Worm (Caenorhabditis elegans) whole organism, midembryonic: Measurements from ENCODE around the gene F09C6.12.

Experiments
- T22C8.4 ChIP-seq: fragments of 200-800 bp; sonication (Bioruptor generic); IDR thresholded peaks from 2 replicates; pipeline ENCODE4 v1.3.6; 2022; ENCODE audit warnings: missing genetic modification characterization, missing compliant biosample characterization
- cog-1 ChIP-seq: sonication (generic microtip); optimal IDR thresholded peaks from 2 replicates; lab custom pipeline; 2016; ENCODE audit warnings: missing genetic modification characterization, missing compliant biosample characterization
- flt-1 ChIP-seq: fragments of 200-800 bp; sonication (Bioruptor generic); IDR thresholded peaks from 2 replicates; pipeline ENCODE4 v1.3.6; 2022; ENCODE audit warnings: missing genetic modification characterization, missing compliant biosample characterization
- klf-2 ChIP-seq: fragments of 200-800 bp; sonication (Bioruptor generic); conservative IDR thresholded peaks from 2 replicates; pipeline ENCODE4 v1.3.6; 2022; ENCODE audit warnings: missing genetic modification reagents, missing genetic modification characterization, missing compliant biosample characterization
- med-1 ChIP-seq: sonication (generic microtip); optimal IDR thresholded peaks from 2 replicates; lab custom pipeline; 2017; ENCODE audit warnings: missing genetic modification characterization, mild to moderate bottlenecking, missing compliant biosample characterization, antibody characterized with exemption, missing genetic modification reagents; ENCODE audit not compliant: insufficient read depth
- ref-1 ChIP-seq: fragments of 200-800 bp; sonication (Bioruptor generic); conservative IDR thresholded peaks from 2 replicates; pipeline ENCODE4 v1.3.6; 2022; ENCODE audit warnings: missing genetic modification reagents, missing genetic modification characterization, missing compliant biosample characterization
- tab-1 ChIP-seq: fragments of 200-800 bp; sonication (Bioruptor generic); IDR thresholded peaks from 2 replicates; pipeline ENCODE4 v1.3.6; 2022; ENCODE audit warnings: missing genetic modification characterization, missing compliant biosample characterization
- ztf-23 ChIP-seq: fragments of 200-800 bp; sonication (Bioruptor generic); IDR thresholded peaks from 2 replicates; pipeline ENCODE4 v1.3.6; 2022; ENCODE audit warnings: missing genetic modification reagents, missing genetic modification characterization, missing compliant biosample characterization
- ztf-29 ChIP-seq: fragments of 200-800 bp; sonication (Bioruptor generic); IDR thresholded peaks from 2 replicates; pipeline ENCODE4 v1.3.6; 2022; ENCODE audit warnings: missing genetic modification reagents, missing genetic modification characterization, missing compliant biosample characterization

The F09C6.12 gene

ce11 chrV:16852002-16852401 lies 30.7 kb upstream of the F09C6.12 start, which contains the start of gene clec-37:
Gene clec-37, minus strand, starts transcription at chrV:16852102.
- no peak for TF ChIP-seq ztf-23 (GFP tag; lab: Robert Waterston, UW)
- TF ChIP-seq ztf-29 (GFP tag; lab: Robert Waterston, UW) = no peak
- no peak for TF ChIP-seq cog-1 (tag; lab: Kevin White, UChicago)
- TF ChIP-seq tab-1 (GFP tag; lab: Robert Waterston, UW) = no peak
- no peak for TF ChIP-seq T22C8.4 (GFP tag; lab: Robert Waterston, UW)
- TF ChIP-seq ref-1 (GFP tag; lab: Robert Waterston, UW) = no peak
- no peak for TF ChIP-seq klf-2 (GFP tag; lab: Robert Waterston, UW)
- TF ChIP-seq flt-1 (GFP tag; lab: Robert Waterston, UW) = no peak
- TF ChIP-seq med-1 (GFP tag; lab: Kevin White, UChicago) = no peak

DNA sequence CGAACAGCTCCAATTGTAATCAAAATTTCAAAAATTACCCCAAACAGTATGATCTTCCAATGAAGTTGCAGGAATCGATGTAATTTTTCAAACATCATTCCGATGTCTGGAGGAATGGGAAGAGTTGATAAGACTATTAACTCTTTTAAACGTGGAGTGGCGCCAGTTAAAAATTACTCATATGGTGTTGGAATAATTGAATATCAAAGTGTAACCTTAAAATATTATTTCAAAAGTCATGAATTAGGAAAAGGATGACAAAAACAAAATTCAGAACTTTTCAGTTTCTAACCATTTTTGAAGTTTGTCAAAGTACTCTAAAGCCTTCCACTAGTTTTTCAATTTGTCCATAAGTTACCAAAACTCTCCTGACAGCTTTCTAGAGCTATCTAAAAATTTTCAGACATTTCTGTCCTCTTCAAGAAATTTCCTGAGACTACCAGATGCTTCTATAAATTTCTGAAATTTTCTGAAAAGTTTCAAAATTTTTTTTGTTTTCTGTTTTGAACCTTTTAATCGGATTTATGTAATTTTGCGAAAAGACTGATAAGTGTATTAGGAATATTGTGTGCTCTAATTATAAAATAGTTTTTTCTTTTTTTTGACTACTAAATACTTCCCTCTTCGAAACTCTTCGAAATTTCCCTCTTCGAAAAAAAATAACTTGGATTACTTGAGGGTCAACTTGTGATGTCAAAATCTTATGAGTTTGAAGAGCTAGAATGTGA lies 28.5 kb upstream of the F09C6.12 start, which contains the start of the genes clec-35 and clec-27:
Gene clec-35 (minus strand): TSS at position 101 of the 728 bp plus-strand sequence.
Gene clec-27 (plus strand): TSS at position 678 of the 728 bp plus-strand sequence.
- no peak for TF ChIP-seq T22C8.4 (GFP tag; lab: Robert Waterston, UW)
- no peak for TF ChIP-seq cog-1 (tag; lab: Kevin White, UChicago)
- no peak for TF ChIP-seq med-1 (GFP tag; lab: Kevin White, UChicago)
- TF ChIP-seq ztf-23 (GFP tag; lab: Robert Waterston, UW) = no peak
- no peak for TF ChIP-seq klf-2 (GFP tag; lab: Robert Waterston, UW)
- TF ChIP-seq tab-1 (GFP tag; lab: Robert Waterston, UW) = no peak
- TF ChIP-seq ztf-29 (GFP tag; lab: Robert Waterston, UW) = no peak
- no peak for TF ChIP-seq ref-1 (GFP tag; lab: Robert Waterston, UW)
- TF ChIP-seq flt-1 (GFP tag; lab: Robert Waterston, UW) = no peak

DNA sequence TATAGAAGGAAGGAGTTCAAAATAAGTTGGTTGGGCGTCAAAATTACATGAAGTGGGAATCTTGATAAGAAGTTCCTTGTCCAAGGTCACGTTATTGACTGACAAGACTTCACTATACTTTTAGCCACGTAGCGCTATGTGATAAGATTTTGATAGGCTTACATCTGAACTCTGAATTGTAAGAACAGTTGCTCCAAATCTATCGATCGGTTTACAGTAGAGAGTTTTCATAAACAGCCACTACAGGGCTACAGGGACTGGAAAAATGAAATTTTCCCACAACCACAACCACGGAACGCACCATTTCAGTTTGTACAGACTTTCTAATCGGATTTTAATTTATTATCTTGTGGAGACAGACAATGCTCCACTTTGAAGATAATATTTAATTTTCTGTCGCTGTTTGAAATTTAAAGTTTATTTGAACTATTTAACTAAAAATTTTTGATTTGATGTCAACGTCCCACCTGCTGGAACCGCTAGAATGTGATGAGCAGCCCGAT lies 24.6 kb upstream of the F09C6.12 start, which contains the start of the genes clec-31 and clec-22:
Gene clec-31 (minus strand): TSS at position 101 of the 503 bp plus-strand sequence.
Gene clec-22 (plus strand): TSS at position 453 of the 503 bp plus-strand sequence.
- TF ChIP-seq ztf-23 (GFP tag; lab: Robert Waterston, UW) = no peak
- TF ChIP-seq ztf-29 (GFP tag; lab: Robert Waterston, UW) = no peak
- no peak for TF ChIP-seq med-1 (GFP tag; lab: Kevin White, UChicago)
- no peak for TF ChIP-seq klf-2 (GFP tag; lab: Robert Waterston, UW)
- TF ChIP-seq cog-1 (tag; lab: Kevin White, UChicago) = no peak
- TF ChIP-seq tab-1 (GFP tag; lab: Robert Waterston, UW) = no peak
- no peak for TF ChIP-seq ref-1 (GFP tag; lab: Robert Waterston, UW)
- no peak for TF ChIP-seq flt-1 (GFP tag; lab: Robert Waterston, UW)
- no peak for TF ChIP-seq T22C8.4 (GFP tag; lab: Robert Waterston, UW)

- TF ChIP-seq ztf-23 (GFP tag; lab: Robert Waterston, UW) = no peak
- no peak for TF ChIP-seq ztf-29 (GFP tag; lab: Robert Waterston, UW)
- no peak for TF ChIP-seq cog-1 (tag; lab: Kevin White, UChicago)
- no peak for TF ChIP-seq flt-1 (GFP tag; lab: Robert Waterston, UW)
- no peak for TF ChIP-seq klf-2 (GFP tag; lab: Robert Waterston, UW)
- no peak for TF ChIP-seq med-1 (GFP tag; lab: Kevin White, UChicago)
Measured at ce11 chrV:16861719-16862118, 20.9 kb upstream of the F09C6.12 start, which contains the start of the genes clec-32 and clec-24. Gene clec-32, minus strand, starts transcription at chrV:16861819. Gene clec-24, plus strand, starts transcription at chrV:16862012.

- no peak for TF ChIP-seq T22C8.4 (GFP tag; lab: Robert Waterston, UW)
- TF ChIP-seq ztf-23 (GFP tag; lab: Robert Waterston, UW) = no peak
- TF ChIP-seq ref-1 (GFP tag; lab: Robert Waterston, UW) = no peak
- no peak for TF ChIP-seq tab-1 (GFP tag; lab: Robert Waterston, UW)
- TF ChIP-seq cog-1 (tag; lab: Kevin White, UChicago) = no peak
- TF ChIP-seq flt-1 (GFP tag; lab: Robert Waterston, UW) = no peak
- no peak for TF ChIP-seq med-1 (GFP tag; lab: Kevin White, UChicago)
- no peak for TF ChIP-seq klf-2 (GFP tag; lab: Robert Waterston, UW)
- no peak for TF ChIP-seq ztf-29 (GFP tag; lab: Robert Waterston, UW)
Measured at ce11 chrV:16865404-16865803, 17.3 kb upstream of the F09C6.12 start, which contains the start of gene clec-28. Gene clec-28, plus strand, starts transcription at chrV:16865704.

ce11 chrV:16869740-16870139 lies 12.9 kb upstream of the F09C6.12 start, which contains the start of gene clec-33:
Gene clec-33, minus strand, starts transcription at chrV:16869840.
- TF ChIP-seq flt-1 (GFP tag; lab: Robert Waterston, UW) (no peak), klf-2 (GFP tag; lab: Robert Waterston, UW) (no peak), tab-1 (GFP tag; lab: Robert Waterston, UW) (no peak), ztf-23 (GFP tag; lab: Robert Waterston, UW) (no peak), ref-1 (GFP tag; lab: Robert Waterston, UW) (no peak), ztf-29 (GFP tag; lab: Robert Waterston, UW) (no peak), med-1 (GFP tag; lab: Kevin White, UChicago) (no peak), T22C8.4 (GFP tag; lab: Robert Waterston, UW) (no peak), cog-1 (tag; lab: Kevin White, UChicago) (no peak)

- TF ChIP-seq T22C8.4 (GFP tag; lab: Robert Waterston, UW) = no peak
- no peak for TF ChIP-seq tab-1 (GFP tag; lab: Robert Waterston, UW)
- no peak for TF ChIP-seq ref-1 (GFP tag; lab: Robert Waterston, UW)
- TF ChIP-seq flt-1 (GFP tag; lab: Robert Waterston, UW) = no peak
- TF ChIP-seq ztf-29 (GFP tag; lab: Robert Waterston, UW) = no peak
- no peak for TF ChIP-seq med-1 (GFP tag; lab: Kevin White, UChicago)
Measured at ce11 chrV:16871387-16871786, 11.3 kb upstream of the F09C6.12 start, which contains the start of gene thn-4. Gene thn-4, minus strand, starts transcription at chrV:16871487.

ce11 chrV:16873642-16874041 lies 9.0 kb upstream of the F09C6.12 start, which contains the start of gene srw-23:
Gene srw-23, plus strand, starts transcription at chrV:16873942.
- no peak for TF ChIP-seq cog-1 (tag; lab: Kevin White, UChicago)
- TF ChIP-seq ztf-29 (GFP tag; lab: Robert Waterston, UW) = no peak
- no peak for TF ChIP-seq klf-2 (GFP tag; lab: Robert Waterston, UW)
- TF ChIP-seq ref-1 (GFP tag; lab: Robert Waterston, UW) = no peak
- no peak for TF ChIP-seq tab-1 (GFP tag; lab: Robert Waterston, UW)
- TF ChIP-seq T22C8.4 (GFP tag; lab: Robert Waterston, UW) = no peak
- no peak for TF ChIP-seq flt-1 (GFP tag; lab: Robert Waterston, UW)
- no peak for TF ChIP-seq ztf-23 (GFP tag; lab: Robert Waterston, UW)
- no peak for TF ChIP-seq med-1 (GFP tag; lab: Kevin White, UChicago)
